Worm (Caenorhabditis elegans): ENCODE data around the gene srt-32.

DNA sequence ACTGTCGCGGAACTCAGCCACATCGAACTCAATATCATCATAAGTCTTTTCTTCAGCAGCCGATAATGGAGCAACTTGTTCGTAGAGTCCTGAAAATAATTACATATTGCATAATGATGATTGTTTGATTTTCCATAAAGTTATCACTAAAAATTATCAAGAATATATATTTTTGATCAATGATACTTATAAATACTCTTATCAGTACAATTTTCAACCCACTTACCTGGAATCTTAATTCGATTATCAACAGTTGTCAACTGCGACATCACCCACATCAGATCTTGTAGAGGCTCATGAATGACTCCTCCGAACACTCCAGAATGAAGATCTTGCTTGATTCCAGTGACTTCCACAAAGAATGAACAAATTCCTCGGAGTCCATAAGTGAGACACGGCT, 36.6 kb downstream of the srt-32 start:
- TF ChIP-seq T22C8.4 (GFP tag; IDR thresholded peaks at IDR 0.05), result no peak
- no peak for TF ChIP-seq ztf-23 (GFP tag; IDR thresholded peaks at IDR 0.05)
- TF ChIP-seq med-1 (GFP tag; optimal IDR thresholded peaks at IDR 0.05; ENCODE audit: insufficient read depth), result no peak
- TF ChIP-seq tab-1 (GFP tag; IDR thresholded peaks at IDR 0.05), result no peak
- no peak for TF ChIP-seq flt-1 (GFP tag; IDR thresholded peaks at IDR 0.05)

All from whole organism, midembryonic.